Worm (Caenorhabditis elegans) whole organism, mixed stage, embryonic: ENCODE measurements around the gene M6.11.
A peak's percentile ranks its signal among the peaks of the same experiment; 100 is the strongest.

Experiments
- M03D4.4 ChIP-seq: sonication (generic microtip); optimal IDR thresholded peaks from 2 replicates; lab custom pipeline; 2017; ENCODE audit warnings: mild to moderate bottlenecking, missing genetic modification characterization, missing compliant biosample characterization
- bed-3 ChIP-seq: fragments of 200-800 bp; sonication (Bioruptor generic); optimal IDR thresholded peaks from 3 replicates; lab custom pipeline; 2018; ENCODE audit warnings: mild to moderate bottlenecking, missing genetic modification characterization, moderate library complexity, missing compliant biosample characterization
- blmp-1 ChIP-seq: fragments of 150-350 bp; optimal IDR thresholded peaks from 2 replicates; lab custom pipeline; 2014; ENCODE audit warnings: missing biosample characterization, missing genetic modification characterization
- ceh-39 ChIP-seq: fragments of 150-350 bp; optimal IDR thresholded peaks from 2 replicates; lab custom pipeline; 2014; ENCODE audit warnings: missing biosample characterization, missing genetic modification characterization
- ceh-43 ChIP-seq: fragments of 200-800 bp; sonication (Bioruptor generic); optimal IDR thresholded peaks from 2 replicates; lab custom pipeline; 2018; ENCODE audit warnings: mild to moderate bottlenecking, missing genetic modification characterization, moderate library complexity, missing compliant biosample characterization
- ceh-83 ChIP-seq: fragments of 200-800 bp; sonication (Bioruptor generic); optimal IDR thresholded peaks from 2 replicates; lab custom pipeline; 2018; ENCODE audit warnings: mild to moderate bottlenecking, missing genetic modification characterization, missing compliant biosample characterization
- ces-1 ChIP-seq: fragments of 150-350 bp; optimal IDR thresholded peaks from 2 replicates; lab custom pipeline; 2014; ENCODE audit warnings: missing biosample characterization, missing genetic modification reagents, missing genetic modification characterization
- cnd-1 ChIP-seq: fragments of 200-800 bp; sonication (Bioruptor generic); optimal IDR thresholded peaks from 2 replicates; lab custom pipeline; 2018; ENCODE audit warnings: mild to moderate bottlenecking, missing genetic modification characterization, missing compliant biosample characterization
- drap-1 ChIP-seq: fragments of 200-800 bp; sonication (Bioruptor generic); optimal IDR thresholded peaks from 3 replicates; lab custom pipeline; 2018; ENCODE audit warnings: mild to moderate bottlenecking, missing genetic modification characterization, missing compliant biosample characterization
- elt-1 ChIP-seq: sonication (generic microtip); optimal IDR thresholded peaks from 2 replicates; lab custom pipeline; 2017; ENCODE audit warnings: missing genetic modification characterization, mild to moderate bottlenecking, missing compliant biosample characterization, antibody characterized with exemption, moderate library complexity, borderline replicate concordance; ENCODE audit not compliant: insufficient read depth
- elt-3 ChIP-seq: fragments of 150-350 bp; optimal IDR thresholded peaks from 2 replicates; lab custom pipeline; 2014; ENCODE audit warnings: missing biosample characterization, missing genetic modification characterization
- flh-1 ChIP-seq: fragments of 200-800 bp; sonication (Bioruptor generic); optimal IDR thresholded peaks from 2 replicates; lab custom pipeline; 2018; ENCODE audit warnings: mild to moderate bottlenecking, missing genetic modification characterization, moderate library complexity, missing compliant biosample characterization
- ham-2 ChIP-seq: fragments of 200-800 bp; sonication (Bioruptor generic); optimal IDR thresholded peaks from 2 replicates; lab custom pipeline; 2018; ENCODE audit warnings: mild to moderate bottlenecking, missing genetic modification characterization, missing compliant biosample characterization
- hlh-1 ChIP-seq: fragments of 150-350 bp; optimal IDR thresholded peaks from 2 replicates; lab custom pipeline; 2014; ENCODE audit warnings: missing biosample characterization, missing genetic modification reagents, missing genetic modification characterization
- lin-13 ChIP-seq: fragments of 150-350 bp; optimal IDR thresholded peaks from 2 replicates; lab custom pipeline; 2014; ENCODE audit warnings: missing biosample characterization, missing genetic modification characterization
- lsy-2 ChIP-seq: fragments of 150-350 bp; optimal IDR thresholded peaks from 2 replicates; lab custom pipeline; 2014; ENCODE audit warnings: missing biosample characterization, missing genetic modification characterization
- mab-5 ChIP-seq: fragments of 150-350 bp; optimal IDR thresholded peaks from 2 replicates; lab custom pipeline; 2014; ENCODE audit warnings: missing biosample characterization, missing genetic modification characterization
- mep-1 ChIP-seq: fragments of 150-350 bp; optimal IDR thresholded peaks from 2 replicates; lab custom pipeline; 2017; ENCODE audit warnings: missing biosample characterization, missing genetic modification reagents, missing genetic modification characterization, inconsistent platforms
- mls-2 ChIP-seq: sonication (generic microtip); optimal IDR thresholded peaks from 2 replicates; lab custom pipeline; 2016; ENCODE audit warnings: mild to moderate bottlenecking, missing genetic modification characterization, moderate library complexity, missing compliant biosample characterization
- nhr-12 ChIP-seq: fragments of 150-350 bp; optimal IDR thresholded peaks from 2 replicates; lab custom pipeline; 2014; ENCODE audit warnings: missing biosample characterization, missing genetic modification characterization
- nhr-2 ChIP-seq: fragments of 150-350 bp; optimal IDR thresholded peaks from 2 replicates; lab custom pipeline; 2014; ENCODE audit warnings: missing biosample characterization, missing genetic modification characterization
- nhr-237 ChIP-seq: fragments of 150-350 bp; optimal IDR thresholded peaks from 2 replicates; lab custom pipeline; 2014; ENCODE audit warnings: missing biosample characterization, missing genetic modification characterization
- nhr-28 ChIP-seq: fragments of 150-350 bp; optimal IDR thresholded peaks from 2 replicates; lab custom pipeline; 2014; ENCODE audit warnings: missing biosample characterization, missing genetic modification characterization
- nhr-76 ChIP-seq: sonication (generic microtip); optimal IDR thresholded peaks from 2 replicates; lab custom pipeline; 2017; ENCODE audit warnings: missing biosample characterization, missing genetic modification characterization
- sem-2 ChIP-seq: fragments of 200-800 bp; sonication (Bioruptor generic); optimal IDR thresholded peaks from 2 replicates; lab custom pipeline; 2018; ENCODE audit warnings: mild to moderate bottlenecking, missing genetic modification characterization, missing compliant biosample characterization
- snpc-4 ChIP-seq: fragments of 150-350 bp; optimal IDR thresholded peaks from 2 replicates; lab custom pipeline; 2014; ENCODE audit warnings: missing biosample characterization, missing genetic modification characterization
- sptf-1 ChIP-seq: sonication (generic microtip); optimal IDR thresholded peaks from 2 replicates; lab custom pipeline; 2017; ENCODE audit warnings: mild to moderate bottlenecking, missing genetic modification characterization, moderate library complexity, missing compliant biosample characterization
- tbx-8 ChIP-seq: fragments of 200-800 bp; sonication (Bioruptor generic); optimal IDR thresholded peaks from 2 replicates; lab custom pipeline; 2018; ENCODE audit warnings: mild to moderate bottlenecking, missing genetic modification characterization, moderate library complexity, missing compliant biosample characterization
- unc-120 ChIP-seq: sonication (generic microtip); optimal IDR thresholded peaks from 2 replicates; lab custom pipeline; 2017; ENCODE audit warnings: missing genetic modification characterization, missing compliant biosample characterization; ENCODE audit not compliant: poor library complexity, severe bottlenecking
- unc-39 ChIP-seq: fragments of 150-350 bp; optimal IDR thresholded peaks from 2 replicates; lab custom pipeline; 2014; ENCODE audit warnings: missing biosample characterization, missing genetic modification characterization
- unc-62 ChIP-seq: fragments of 150-350 bp; optimal IDR thresholded peaks from 2 replicates; lab custom pipeline; 2014; ENCODE audit warnings: missing biosample characterization, missing genetic modification reagents, missing genetic modification characterization
- zip-8 ChIP-seq: fragments of 150-350 bp; optimal IDR thresholded peaks from 2 replicates; lab custom pipeline; 2014; ENCODE audit warnings: missing biosample characterization, missing genetic modification characterization

M6.11 gene

DNA sequence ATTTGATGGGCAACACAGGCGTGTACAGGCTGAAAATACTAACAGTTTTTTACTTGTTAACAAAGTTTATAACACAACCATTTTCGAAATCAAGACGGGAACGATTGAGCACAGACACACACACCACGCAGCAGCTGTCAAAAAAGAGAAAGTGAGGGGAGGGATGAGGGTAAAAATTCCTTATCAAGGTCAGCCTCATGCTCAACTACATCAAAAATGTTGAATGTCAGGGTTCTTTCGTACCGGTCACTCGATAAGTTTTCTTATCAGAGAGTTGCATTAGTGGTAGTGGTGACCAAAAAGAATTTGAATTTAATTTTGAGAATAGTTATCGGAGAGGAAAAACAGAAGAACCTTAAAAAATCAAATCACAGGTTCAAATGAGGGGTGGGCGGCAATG, 29.3 kb upstream of the M6.11 start, which contains the start of gene T19D7.6:
TSS of gene T19D7.6 (minus strand) at position 198 of the 400 bp plus-strand sequence.
- no peak for TF ChIP-seq elt-1 (tag; lab: Kevin White, UChicago)
- TF ChIP-seq ceh-43 (GFP tag; lab: Kevin White, UChicago): no peak
- TF ChIP-seq blmp-1 (tag; lab: Kevin White, UChicago): no peak
- no peak for TF ChIP-seq unc-62 (GFP tag; lab: Kevin White, UChicago)
- TF ChIP-seq, all 35 proteins: peak for 0

ce11 chrX:666125-666524, 24.8 kb upstream of the M6.11 start, which contains the start of gene T19D7.5:
Gene T19D7.5, minus strand, starts transcription at chrX:666225.
- TF ChIP-seq mls-2 (tag; lab: Kevin White, UChicago): no peak
- TF ChIP-seq drap-1 (GFP tag; lab: Kevin White, UChicago): no peak
- no peak for TF ChIP-seq ham-2 (GFP tag; lab: Kevin White, UChicago)
- no peak for TF ChIP-seq unc-39 (tag; lab: Kevin White, UChicago)
- no peak for TF ChIP-seq mab-5 (tag; lab: Kevin White, UChicago)
- TF ChIP-seq ces-1: no peak
- TF ChIP-seq M03D4.4 (tag; lab: Kevin White, UChicago): no peak
- no peak for TF ChIP-seq sem-2 (GFP tag; lab: Kevin White, UChicago)
- TF ChIP-seq tbx-8: no peak
- TF ChIP-seq nhr-2 (tag; lab: Kevin White, UChicago): no peak
- no peak for TF ChIP-seq flh-1 (GFP tag; lab: Kevin White, UChicago)

DNA sequence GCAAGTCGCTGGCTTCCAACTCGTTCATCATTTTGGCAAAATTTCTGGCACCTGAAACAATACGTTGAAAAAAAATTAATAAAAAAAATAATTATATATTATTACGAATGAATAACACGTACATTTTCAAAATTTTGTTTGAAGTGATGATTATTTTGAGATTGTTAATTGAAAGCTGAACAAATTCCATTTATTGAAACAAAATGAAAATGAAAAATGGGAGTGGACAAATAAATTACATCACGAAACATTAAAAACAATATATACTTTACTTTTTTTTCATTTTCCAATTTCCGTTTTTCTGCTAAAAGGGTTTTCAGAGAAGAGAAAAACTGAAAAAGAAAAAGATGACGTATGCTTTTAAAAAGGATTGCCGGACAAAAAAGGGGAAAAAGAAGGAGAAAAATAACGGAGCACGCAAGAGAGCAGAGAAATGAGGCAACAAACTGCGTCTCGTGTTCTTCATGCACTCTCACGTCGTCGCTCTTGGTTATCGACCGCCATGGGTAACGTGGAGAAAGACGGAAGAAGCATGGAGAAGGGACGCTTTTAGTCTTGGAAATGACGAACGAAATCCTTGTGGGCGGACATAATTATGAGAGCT, 20.5 kb upstream of the M6.11 start, which contains the start of gene rund-1:
TSS of gene rund-1 (minus strand) at position 51 of the 604 bp plus-strand sequence.
- TF ChIP-seq ces-1 (peak; percentile 22), unc-39 (tag; lab: Kevin White, UChicago) (no peak)

ce11 chrX:655884-656283, 14.5 kb upstream of the M6.11 start, which contains the start of gene lpr-7:
Gene lpr-7, plus strand, starts transcription at chrX:656184.
- TF ChIP-seq M03D4.4 (tag; lab: Kevin White, UChicago) (no peak), drap-1 (GFP tag; lab: Kevin White, UChicago) (no peak), snpc-4 (tag; lab: Kevin White, UChicago) (no peak), mab-5 (tag; lab: Kevin White, UChicago) (no peak), tbx-8 (no peak), ceh-43 (GFP tag; lab: Kevin White, UChicago) (no peak), hlh-1 (no peak), unc-39 (tag; lab: Kevin White, UChicago) (no peak), nhr-28 (tag; lab: Kevin White, UChicago) (no peak), ces-1 (no peak), ceh-39 (tag; lab: Kevin White, UChicago) (no peak), lsy-2 (tag; lab: Kevin White, UChicago) (no peak), lin-13 (tag; lab: Kevin White, UChicago) (no peak), unc-120 (no peak), mep-1 (tag; lab: Kevin White, UChicago) (no peak), nhr-2 (tag; lab: Kevin White, UChicago) (no peak), ceh-83 (GFP tag; lab: Kevin White, UChicago) (no peak), flh-1 (GFP tag; lab: Kevin White, UChicago) (no peak), nhr-76 (no peak)

DNA sequence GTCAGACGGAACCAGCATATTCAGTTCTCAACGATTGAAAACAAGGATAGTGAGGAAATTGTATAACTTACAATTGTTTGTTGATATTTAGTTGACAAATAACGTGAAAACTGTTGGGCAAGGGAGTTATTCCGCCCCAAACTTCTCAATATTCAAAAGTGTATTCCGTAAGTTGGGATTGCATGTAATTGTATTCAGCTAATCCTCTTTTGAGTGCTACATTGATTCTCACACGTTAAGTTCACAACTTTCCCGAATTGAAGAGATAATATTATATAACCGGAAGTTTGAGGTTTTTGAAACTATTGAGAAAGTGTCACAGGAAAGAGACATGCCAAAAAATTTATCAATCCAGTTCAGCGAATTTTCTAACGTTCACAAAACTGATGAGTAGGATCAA, 13.5 kb upstream of the M6.11 start, which contains the start of gene ifc-2:
TSS of gene ifc-2 (minus strand) at position 101 of the 400 bp plus-strand sequence.
- no peak for TF ChIP-seq nhr-12 (tag; lab: Kevin White, UChicago)
- TF ChIP-seq ceh-39 (tag; lab: Kevin White, UChicago): no peak
- TF ChIP-seq zip-8: no peak
- TF ChIP-seq nhr-237 (tag; lab: Kevin White, UChicago): no peak
- TF ChIP-seq ceh-83 (GFP tag; lab: Kevin White, UChicago): no peak
- TF ChIP-seq unc-39 (tag; lab: Kevin White, UChicago): no peak
- no peak for TF ChIP-seq cnd-1
- TF ChIP-seq bed-3 (GFP tag; lab: Kevin White, UChicago): no peak
- TF ChIP-seq nhr-76: no peak
- no peak for TF ChIP-seq nhr-28 (tag; lab: Kevin White, UChicago)
- no peak for TF ChIP-seq lin-13 (tag; lab: Kevin White, UChicago)
- no peak for TF ChIP-seq ceh-43 (GFP tag; lab: Kevin White, UChicago)
- TF ChIP-seq ham-2 (GFP tag; lab: Kevin White, UChicago): no peak
- TF ChIP-seq mls-2 (tag; lab: Kevin White, UChicago): no peak
- no peak for TF ChIP-seq elt-3 (tag; lab: Kevin White, UChicago)
- TF ChIP-seq drap-1 (GFP tag; lab: Kevin White, UChicago): no peak
- TF ChIP-seq sptf-1: no peak
- no peak for TF ChIP-seq tbx-8
- no peak for TF ChIP-seq lsy-2 (tag; lab: Kevin White, UChicago)
